Worm (Caenorhabditis elegans) whole organism, L4 larva: ENCODE results near the gene scl-5.

Experiments
- F26F4.8 ChIP-seq: fragments of 200-800 bp; sonication (Bioruptor generic); conservative IDR thresholded peaks from 2 replicates; pipeline ENCODE4 v1.3.6; 2022; ENCODE audit warnings: missing genetic modification characterization, missing compliant biosample characterization
- F37D6.2 ChIP-seq: sonication (generic microtip); optimal IDR thresholded peaks from 2 replicates; lab custom pipeline; 2016; ENCODE audit warnings: mild to moderate bottlenecking, missing genetic modification characterization, missing compliant biosample characterization
- F44E2.7 ChIP-seq: fragments of 200-800 bp; sonication (Bioruptor generic); IDR thresholded peaks from 2 replicates; pipeline ENCODE4 v2.1.2; 2022; ENCODE audit warnings: missing genetic modification characterization, missing compliant biosample characterization
- F49E8.2 ChIP-seq: sonication (generic microtip); optimal IDR thresholded peaks from 2 replicates; lab custom pipeline; 2016; ENCODE audit warnings: missing compliant biosample characterization, mild to moderate bottlenecking, missing genetic modification characterization, borderline replicate concordance
- T20F7.1 ChIP-seq: fragments of 200-800 bp; sonication (Bioruptor generic); optimal IDR thresholded peaks from 2 replicates; lab custom pipeline; 2018; ENCODE audit warnings: mild to moderate bottlenecking, missing genetic modification characterization, missing compliant biosample characterization
- T26A8.4 ChIP-seq: fragments of 200-800 bp; sonication (Bioruptor generic); IDR thresholded peaks from 2 replicates; pipeline ENCODE4 v1.3.6; 2022; ENCODE audit warnings: missing genetic modification characterization, missing compliant biosample characterization
- Y105C5A.15 ChIP-seq: fragments of 200-800 bp; sonication (Bioruptor generic); IDR thresholded peaks from 2 replicates; pipeline ENCODE4 v1.3.6; 2022; ENCODE audit warnings: missing genetic modification characterization, missing compliant biosample characterization
- ZK337.2 ChIP-seq: fragments of 200-800 bp; sonication (Bioruptor generic); IDR thresholded peaks from 2 replicates; pipeline ENCODE4 v1.3.6; 2022; ENCODE audit warnings: missing genetic modification reagents, missing genetic modification characterization, missing compliant biosample characterization
- aha-1 ChIP-seq: fragments of 150-350 bp; peaks from one replicate; lab custom pipeline; 2014; ENCODE audit warnings: missing biosample characterization, missing genetic modification characterization
- ama-1 ChIP-seq: fragments of 150-350 bp; optimal IDR thresholded peaks from 2 replicates; lab custom pipeline; 2014; ENCODE audit warnings: inconsistent platforms, mixed read lengths
- arid-1 ChIP-seq: fragments of 200-800 bp; sonication (Bioruptor generic); conservative IDR thresholded peaks from 2 replicates; pipeline ENCODE4 v1.3.6; 2022; ENCODE audit warnings: missing genetic modification reagents, missing genetic modification characterization, missing compliant biosample characterization
- attf-4 ChIP-seq: sonication (generic microtip); optimal IDR thresholded peaks from 3 replicates; lab custom pipeline; 2017; ENCODE audit warnings: missing biosample characterization, missing genetic modification characterization
- ceh-28 ChIP-seq: fragments of 150-350 bp; optimal IDR thresholded peaks from 2 replicates; lab custom pipeline; 2014; ENCODE audit warnings: missing biosample characterization, missing genetic modification reagents, missing genetic modification characterization
- ceh-32 ChIP-seq: sonication (generic microtip); optimal IDR thresholded peaks from 2 replicates; lab custom pipeline; 2016; ENCODE audit warnings: mild to moderate bottlenecking, missing genetic modification characterization, missing compliant biosample characterization; ENCODE audit not compliant: poor library complexity
- ceh-44 ChIP-seq: fragments of 200-800 bp; sonication (Bioruptor generic); IDR thresholded peaks from 2 replicates; pipeline ENCODE4 v1.3.6; 2022; ENCODE audit warnings: missing genetic modification reagents, missing genetic modification characterization, missing compliant biosample characterization
- ceh-82 ChIP-seq: sonication (generic microtip); optimal IDR thresholded peaks from 2 replicates; lab custom pipeline; 2017; ENCODE audit warnings: missing biosample characterization, missing genetic modification characterization
- ctbp-1 ChIP-seq: fragments of 200-800 bp; sonication (Bioruptor generic); IDR thresholded peaks from 2 replicates; pipeline ENCODE4 v1.3.6; 2022; ENCODE audit warnings: missing genetic modification reagents, missing genetic modification characterization, missing compliant biosample characterization
- daf-12 ChIP-seq: fragments of 150-350 bp; optimal IDR thresholded peaks from 2 replicates; lab custom pipeline; 2014; ENCODE audit warnings: missing biosample characterization, missing genetic modification reagents, missing genetic modification characterization
- daf-16 ChIP-seq, 3 experiments: sonication (generic microtip); optimal IDR thresholded peaks; 2 replicates each; lab custom pipeline; 2016 to 2017; ENCODE audit warnings: missing genetic modification characterization in 3 of 3, missing genetic modification reagents in 3 of 3, mild to moderate bottlenecking in 2 of 3, missing compliant biosample characterization in 2 of 3, missing biosample characterization in 1 of 3, moderate library complexity in 1 of 3
- dpl-1 ChIP-seq: fragments of 150-350 bp; optimal IDR thresholded peaks from 2 replicates; lab custom pipeline; 2014; ENCODE audit warnings: missing biosample characterization, missing genetic modification reagents, missing genetic modification characterization
- fos-1 ChIP-seq: fragments of 150-350 bp; optimal IDR thresholded peaks from 2 replicates; lab custom pipeline; 2014; ENCODE audit warnings: missing biosample characterization, missing genetic modification characterization
- hmg-1.1 ChIP-seq: fragments of 200-800 bp; sonication (Bioruptor generic); IDR thresholded peaks from 2 replicates; pipeline ENCODE4 v1.3.6; 2022; ENCODE audit warnings: missing genetic modification reagents, missing genetic modification characterization, missing compliant biosample characterization
- jun-1 ChIP-seq: fragments of 150-350 bp; optimal IDR thresholded peaks from 2 replicates; lab custom pipeline; 2014; ENCODE audit warnings: missing biosample characterization, missing genetic modification reagents, missing genetic modification characterization
- lim-7 ChIP-seq: fragments of 200-800 bp; sonication (Bioruptor generic); IDR thresholded peaks from 2 replicates; pipeline ENCODE4 v1.3.6; 2022; ENCODE audit warnings: missing genetic modification characterization, missing compliant biosample characterization
- lin-38 ChIP-seq: fragments of 200-800 bp; sonication (Bioruptor generic); IDR thresholded peaks from 2 replicates; pipeline ENCODE4 v1.3.6; 2022; ENCODE audit warnings: missing genetic modification reagents, missing genetic modification characterization, missing compliant biosample characterization
- lin-39 ChIP-seq: fragments of 150-350 bp; optimal IDR thresholded peaks from 2 replicates; lab custom pipeline; 2014; ENCODE audit warnings: missing biosample characterization, missing genetic modification reagents, missing genetic modification characterization
- lsy-2 ChIP-seq, 2 experiments: fragments of 150-350 bp in 1 of 2; sonication (generic microtip) in 1 of 2; optimal IDR thresholded peaks; 2 replicates each; lab custom pipeline; 2014 to 2017; ENCODE audit warnings: missing biosample characterization in 2 of 2, missing genetic modification characterization in 2 of 2
- madf-5 ChIP-seq, 2 experiments: fragments of 200-800 bp; sonication (Bioruptor generic); IDR thresholded peaks; 2 replicates each; pipeline ENCODE4 v1.3.6; 2022; ENCODE audit warnings: missing compliant biosample characterization in 2 of 2, missing genetic modification characterization in 2 of 2
- mep-1 ChIP-seq: fragments of 150-350 bp; sonication (generic microtip); optimal IDR thresholded peaks from 3 replicates; lab custom pipeline; 2014; ENCODE audit warnings: missing biosample characterization, missing genetic modification characterization
- mes-2 ChIP-seq: sonication (generic microtip); optimal IDR thresholded peaks from 2 replicates; lab custom pipeline; 2016; ENCODE audit warnings: missing genotype, mild to moderate bottlenecking, missing genetic modification characterization, missing compliant biosample characterization; ENCODE audit not compliant: poor library complexity, severe bottlenecking
- nhr-10 ChIP-seq: fragments of 150-350 bp; optimal IDR thresholded peaks from 2 replicates; lab custom pipeline; 2014; ENCODE audit warnings: missing biosample characterization, missing genetic modification characterization
- nhr-237 ChIP-seq: sonication (generic microtip); optimal IDR thresholded peaks from 2 replicates; lab custom pipeline; 2017; ENCODE audit warnings: missing biosample characterization, missing genetic modification characterization
- nhr-42 ChIP-seq: fragments of 200-800 bp; sonication (Bioruptor generic); IDR thresholded peaks from 2 replicates; pipeline ENCODE4 v1.3.6; 2022; ENCODE audit warnings: missing genetic modification characterization, missing compliant biosample characterization
- nhr-6 ChIP-seq: fragments of 150-350 bp; optimal IDR thresholded peaks from 2 replicates; lab custom pipeline; 2014; ENCODE audit warnings: missing biosample characterization, missing genetic modification characterization
- nhr-77 ChIP-seq: fragments of 150-350 bp; optimal IDR thresholded peaks from 2 replicates; lab custom pipeline; 2014; ENCODE audit warnings: missing biosample characterization, missing genetic modification characterization
- pha-4 ChIP-seq, 2 experiments: fragments of 150-350 bp in 1 of 2; fragments of 200-800 bp in 1 of 2; sonication (Bioruptor generic) in 1 of 2; IDR thresholded peaks in 1 of 2; optimal IDR thresholded peaks in 1 of 2; 2 replicates each; pipeline versions ENCODE4 v1.3.6 to Lab custom; 2014 to 2022; ENCODE audit warnings: missing genetic modification characterization in 2 of 2, missing genetic modification reagents in 2 of 2, missing biosample characterization in 1 of 2, missing compliant biosample characterization in 1 of 2
- rbr-2 ChIP-seq: sonication (generic microtip); optimal IDR thresholded peaks from 2 replicates; lab custom pipeline; 2016; ENCODE audit warnings: missing genotype, missing genetic modification characterization, missing compliant biosample characterization
- sdz-12 ChIP-seq: fragments of 200-800 bp; sonication (Bioruptor generic); optimal IDR thresholded peaks from 2 replicates; lab custom pipeline; 2018; ENCODE audit warnings: mild to moderate bottlenecking, missing genetic modification characterization, missing compliant biosample characterization
- snpc-4 ChIP-seq: fragments of 150-350 bp; optimal IDR thresholded peaks from 2 replicates; lab custom pipeline; 2014; ENCODE audit warnings: missing biosample characterization, missing genetic modification characterization
- spr-1 ChIP-seq: sonication (generic microtip); optimal IDR thresholded peaks from 2 replicates; lab custom pipeline; 2016; ENCODE audit warnings: mild to moderate bottlenecking, missing genetic modification characterization, missing compliant biosample characterization
- tag-97 ChIP-seq: fragments of 200-800 bp; sonication (Bioruptor generic); IDR thresholded peaks from 2 replicates; pipeline ENCODE4 v1.3.6; 2022; ENCODE audit warnings: missing genetic modification characterization, missing compliant biosample characterization
- unc-130 ChIP-seq: sonication (generic microtip); optimal IDR thresholded peaks from 2 replicates; lab custom pipeline; 2016; ENCODE audit warnings: missing genetic modification reagents, missing genetic modification characterization, missing compliant biosample characterization
- unc-62 ChIP-seq, 3 experiments: fragments of 150-350 bp in 1 of 3; sonication (generic microtip); optimal IDR thresholded peaks in 2 of 3; peaks in 1 of 3; 1 replicate in 1 of 3; 2 replicates in 2 of 3; lab custom pipeline; 2014 to 2017; ENCODE audit warnings: missing biosample characterization in 3 of 3, missing genetic modification characterization in 3 of 3, missing genetic modification reagents in 3 of 3, missing genotype in 1 of 3
- vab-7 ChIP-seq: fragments of 200-800 bp; sonication (Bioruptor generic); IDR thresholded peaks from 2 replicates; pipeline ENCODE4 v1.3.6; 2022; ENCODE audit warnings: missing genetic modification reagents, missing genetic modification characterization, missing compliant biosample characterization
- zfp-2 ChIP-seq: sonication (generic microtip); optimal IDR thresholded peaks from 2 replicates; lab custom pipeline; 2016; ENCODE audit warnings: mild to moderate bottlenecking, missing genetic modification characterization, missing compliant biosample characterization
- zfp-3 ChIP-seq: fragments of 200-800 bp; sonication (Bioruptor generic); conservative IDR thresholded peaks from 2 replicates; pipeline ENCODE4 v1.3.6; 2022; ENCODE audit warnings: missing genetic modification reagents, missing genetic modification characterization, missing compliant biosample characterization

The scl-5 gene

ce11 chrIV:13095462-13095861 is 31.6 kb downstream of the scl-5 start, which contains the start of gene rfc-3:
rfc-3 (plus strand) TSS chrIV:13095762.
- TF ChIP-seq lin-38 (GFP tag; lab: Robert Waterston, UW) (0 out of 2 replicates have a peak, but pooled peaks have one; percentile 15), rbr-2 (tag; lab: Kevin White, UChicago) (no peak)
- TF ChIP-seq, all 104 proteins: peak for 1

- TF ChIP-seq F49E8.2 (peak; percentile 44), daf-16 (GFP tag; optimal IDR thresholded peaks at IDR 0.05; lab: Kevin White, UChicago) (no peak), daf-16 (tag; optimal IDR thresholded peaks at IDR 0.05; lab: Kevin White, UChicago) (peak; percentile 37), jun-1 (tag; lab: Kevin White, UChicago) (no peak), aha-1 (tag; lab: Kevin White, UChicago) (no peak), pha-4 (GFP tag; IDR thresholded peaks at IDR 0.05; lab: Robert Waterston, UW) (no peak), pha-4 (tag; optimal IDR thresholded peaks at IDR 0.05; lab: Kevin White, UChicago) (no peak), ctbp-1 (no peak), nhr-6 (tag; lab: Kevin White, UChicago) (no peak), lim-7 (no peak), mep-1 (tag; lab: Kevin White, UChicago) (no peak), F44E2.7 (GFP tag; lab: Robert Waterston, UW) (no peak), fos-1 (tag; lab: Kevin White, UChicago) (no peak), lin-38 (GFP tag; lab: Robert Waterston, UW) (peak; percentile 62), nhr-77 (tag; lab: Kevin White, UChicago) (no peak), tag-97 (GFP tag; lab: Robert Waterston, UW) (no peak), ceh-28 (tag; lab: Kevin White, UChicago) (no peak), unc-62 (GFP tag; optimal IDR thresholded peaks at IDR 0.05 in 1 of 2; lab: Kevin White, UChicago) (no peak), unc-62 (tag; optimal IDR thresholded peaks at IDR 0.05; lab: Kevin White, UChicago) (no peak), unc-130 (GFP tag; lab: Kevin White, UChicago) (peak; percentile 26)
Observed at ce11 chrIV:13096778-13097177, 33.0 kb downstream of the scl-5 start.

ce11 chrIV:13098652-13099051 is 34.8 kb downstream of the scl-5 start, which contains the start of the genes dli-1, tin-9.2 and exos-4.1:
dli-1 (minus strand) TSS chrIV:13098792.
tin-9.2 (plus strand) TSS chrIV:13098995.
exos-4.1 (plus strand) TSS chrIV:13098999.
- TF ChIP-seq zfp-2 (tag; lab: Kevin White, UChicago) (no peak), daf-16 (GFP tag; optimal IDR thresholded peaks at IDR 0.05; lab: Kevin White, UChicago) (no peak), daf-16 (tag; optimal IDR thresholded peaks at IDR 0.05; lab: Kevin White, UChicago) (peak; percentile 35), ceh-82 (tag; lab: Kevin White, UChicago) (no peak), nhr-10 (tag; lab: Kevin White, UChicago) (no peak), snpc-4 (tag; lab: Kevin White, UChicago) (no peak), hmg-1.1 (GFP tag; lab: Robert Waterston, UW) (peak; percentile 65), lsy-2 (tag; optimal IDR thresholded peaks at IDR 0.05; lab: Kevin White, UChicago) (peak in 1 of 2 experiments; percentile 89), T20F7.1 (GFP tag; lab: Kevin White, UChicago) (no peak), F26F4.8 (GFP tag; lab: Robert Waterston, UW) (no peak), daf-12 (tag; lab: Kevin White, UChicago) (no peak), mep-1 (tag; lab: Kevin White, UChicago) (peak; percentile 69), madf-5 (GFP tag; IDR thresholded peaks at IDR 0.05; lab: Robert Waterston, UW) (no peak), rbr-2 (tag; lab: Kevin White, UChicago) (peak; percentile 68), zfp-3 (GFP tag; lab: Robert Waterston, UW) (no peak), ceh-32 (tag; lab: Kevin White, UChicago) (no peak), pha-4 (GFP tag; IDR thresholded peaks at IDR 0.05; lab: Robert Waterston, UW) (0 out of 2 replicates have a peak, but pooled peaks have one; percentile 33), pha-4 (tag; optimal IDR thresholded peaks at IDR 0.05; lab: Kevin White, UChicago) (no peak), lin-38 (GFP tag; lab: Robert Waterston, UW) (peak; percentile 81), ZK337.2 (GFP tag; lab: Robert Waterston, UW) (no peak), T26A8.4 (no peak), sdz-12 (GFP tag; lab: Kevin White, UChicago) (no peak), mes-2 (tag; lab: Kevin White, UChicago) (peak; percentile 80), vab-7 (no peak), dpl-1 (GFP tag; lab: Kevin White, UChicago) (peak; percentile 78), nhr-6 (tag; lab: Kevin White, UChicago) (peak; percentile 42), nhr-42 (GFP tag; lab: Robert Waterston, UW) (no peak), ceh-44 (no peak), nhr-237 (tag; lab: Kevin White, UChicago) (no peak), Y105C5A.15 (GFP tag; lab: Robert Waterston, UW) (no peak), F37D6.2 (tag; lab: Kevin White, UChicago) (peak; percentile 9), lin-39 (tag; lab: Kevin White, UChicago) (no peak), attf-4 (no peak), ama-1 (lab: Kevin White, UChicago) (no peak), spr-1 (no peak), arid-1 (GFP tag; lab: Robert Waterston, UW) (peak; percentile 42)
